Worm (Caenorhabditis elegans): ENCODE results near the gene xbx-1.

Gene xbx-1

DNA sequence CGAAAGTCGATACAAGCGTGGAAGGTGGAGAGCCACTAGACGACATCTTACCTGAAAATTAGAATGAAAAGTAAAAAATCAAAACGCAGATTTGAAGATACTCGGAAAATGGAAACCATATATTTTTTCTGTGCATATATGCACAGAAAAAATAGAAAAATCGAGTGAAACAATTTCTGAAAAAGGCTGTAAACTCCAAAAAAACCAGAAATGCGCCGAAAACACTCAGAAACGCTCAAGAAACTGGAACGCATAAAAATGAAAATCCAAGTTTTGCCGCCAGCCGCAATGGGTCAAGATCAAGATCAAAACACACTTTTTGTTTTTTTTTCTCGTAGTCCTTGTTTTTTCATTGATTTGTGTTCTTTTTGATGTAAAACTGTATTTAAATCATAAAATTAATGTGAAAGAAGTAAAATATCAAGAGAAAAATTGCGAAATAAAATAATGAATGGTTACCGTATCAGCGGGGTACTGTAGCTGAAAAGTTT lies 12.6 kb downstream of the xbx-1 start, which contains the start of gene T01C3.3:
Gene T01C3.3 (minus strand): TSS at position 51 of the 491 bp plus-strand sequence.
- TF ChIP-seq M03D4.4 (tag; optimal IDR thresholded peaks at IDR 0.05) (no peak), lin-32 (GFP tag; optimal IDR thresholded peaks at IDR 0.05) (no peak), elt-1 (tag; optimal IDR thresholded peaks at IDR 0.05; ENCODE audit: borderline replicate concordance, insufficient read depth) (no peak), mab-5 (tag; optimal IDR thresholded peaks at IDR 0.05) (no peak), nhr-2 (tag; optimal IDR thresholded peaks at IDR 0.05) (no peak), drap-1 (GFP tag; optimal IDR thresholded peaks at IDR 0.05) (no peak), zip-8 (tag; optimal IDR thresholded peaks at IDR 0.05) (no peak), ceh-43 (GFP tag; optimal IDR thresholded peaks at IDR 0.05) (no peak), pha-4 (tag; optimal IDR thresholded peaks at IDR 0.05) (no peak), nhr-237 (tag; optimal IDR thresholded peaks at IDR 0.05) (no peak), unc-120 (tag; optimal IDR thresholded peaks at IDR 0.05; ENCODE audit: poor library complexity, severe bottlenecking) (no peak), hlh-1 (tag; optimal IDR thresholded peaks at IDR 0.05) (no peak), ztf-11 (tag; optimal IDR thresholded peaks at IDR 0.05) (no peak)

DNA sequence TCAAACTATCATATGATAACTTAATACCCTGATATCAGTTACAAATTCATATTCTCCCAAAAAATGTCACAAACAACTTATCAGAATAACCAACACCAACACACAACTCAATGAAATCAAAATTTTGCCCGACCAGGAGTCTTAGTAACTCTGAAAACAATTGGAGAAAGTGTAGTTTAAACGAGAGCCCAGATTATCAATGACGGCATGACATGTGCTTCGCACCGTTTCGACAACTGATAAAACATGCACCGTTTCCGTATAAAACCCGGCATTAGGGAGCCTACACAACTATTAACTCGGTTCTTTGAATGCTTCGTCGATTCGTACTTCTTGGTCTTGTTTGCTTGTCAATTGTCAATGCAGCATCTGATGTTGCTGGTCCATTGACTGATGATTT lies 13.6 kb downstream of the xbx-1 start, which contains the start of gene fil-1:
Gene fil-1 (plus strand): TSS at position 219 of the 400 bp plus-strand sequence.
- no peak for TF ChIP-seq mab-5 (tag; optimal IDR thresholded peaks at IDR 0.05)
- no peak for TF ChIP-seq sem-2 (GFP tag; optimal IDR thresholded peaks at IDR 0.05)
- no peak for TF ChIP-seq nhr-237 (tag; optimal IDR thresholded peaks at IDR 0.05)
- no peak for TF ChIP-seq snpc-4 (tag; optimal IDR thresholded peaks at IDR 0.05)
- no peak for TF ChIP-seq nhr-12 (tag; optimal IDR thresholded peaks at IDR 0.05)
- TF ChIP-seq cnd-1 (tag; optimal IDR thresholded peaks at IDR 0.05), result no peak

DNA sequence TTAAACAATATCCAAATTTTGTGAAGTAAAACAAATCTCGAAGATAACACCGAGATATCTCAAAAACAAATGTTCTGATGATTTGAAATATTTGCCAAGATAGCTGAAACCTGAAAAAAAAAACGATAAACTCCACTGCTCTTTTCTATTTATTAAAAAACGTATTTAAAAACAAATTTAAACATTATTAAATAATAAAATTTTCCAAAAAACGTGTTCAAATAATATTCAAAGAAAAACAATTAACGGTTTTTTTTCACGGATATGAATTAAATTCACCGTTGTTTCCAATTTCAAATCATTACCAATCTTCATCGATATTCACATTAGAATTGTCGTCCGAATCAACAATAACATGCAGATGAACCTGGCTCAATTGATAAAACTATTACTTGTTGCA lies 16.2 kb downstream of the xbx-1 start, which contains the start of gene irld-14:
Gene irld-14 (plus strand): TSS at position 301 of the 400 bp plus-strand sequence.
- no peak for TF ChIP-seq mep-1 (tag; optimal IDR thresholded peaks at IDR 0.05)
- TF ChIP-seq M03D4.4 (tag; optimal IDR thresholded peaks at IDR 0.05), result no peak
- TF ChIP-seq elt-1 (tag; optimal IDR thresholded peaks at IDR 0.05; ENCODE audit: borderline replicate concordance, insufficient read depth), result no peak
- TF ChIP-seq ces-1 (GFP tag; optimal IDR thresholded peaks at IDR 0.05), result no peak
- no peak for TF ChIP-seq snpc-4 (tag; optimal IDR thresholded peaks at IDR 0.05)
- no peak for TF ChIP-seq bed-3 (GFP tag; optimal IDR thresholded peaks at IDR 0.05)
- TF ChIP-seq mab-5 (tag; optimal IDR thresholded peaks at IDR 0.05), result no peak
- TF ChIP-seq zip-8 (tag; optimal IDR thresholded peaks at IDR 0.05), result no peak
- no peak for TF ChIP-seq hlh-1 (tag; optimal IDR thresholded peaks at IDR 0.05)
- TF ChIP-seq nhr-28 (tag; optimal IDR thresholded peaks at IDR 0.05), result no peak
- TF ChIP-seq mls-2 (tag; optimal IDR thresholded peaks at IDR 0.05), result no peak
- TF ChIP-seq pha-4 (tag; optimal IDR thresholded peaks at IDR 0.05), result no peak
- no peak for TF ChIP-seq ceh-83 (GFP tag; optimal IDR thresholded peaks at IDR 0.05)

DNA sequence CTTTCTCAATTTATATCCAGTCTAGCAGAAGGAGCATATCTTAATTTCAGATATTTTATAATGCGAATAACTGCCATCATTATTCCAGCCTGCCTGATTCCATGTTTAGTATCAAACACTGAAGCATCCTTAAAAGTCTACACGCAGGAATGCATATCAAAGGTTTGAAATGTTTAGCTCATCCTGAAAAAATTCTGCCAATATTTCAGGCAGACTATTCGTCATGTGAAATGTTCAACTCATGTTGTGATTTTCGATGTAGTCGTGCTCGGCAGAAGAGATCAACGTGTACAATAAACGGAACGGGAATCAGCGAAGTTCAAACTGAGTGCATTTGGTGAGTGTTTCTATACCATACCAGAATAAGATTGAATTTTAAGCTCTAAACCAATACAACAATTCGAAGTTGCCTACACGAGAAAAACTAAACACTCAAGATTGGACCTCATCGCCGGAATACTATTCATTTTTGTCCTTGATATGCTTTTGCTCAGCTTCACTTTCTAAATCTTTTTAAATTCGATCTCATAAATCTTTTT lies 19.5 kb downstream of the xbx-1 start, which contains the start of gene T01C3.11:
Gene T01C3.11 (plus strand): TSS at position 51 of the 539 bp plus-strand sequence.
- no peak for TF ChIP-seq ham-2 (GFP tag; optimal IDR thresholded peaks at IDR 0.05)
- no peak for TF ChIP-seq ces-1 (GFP tag; optimal IDR thresholded peaks at IDR 0.05)
- TF ChIP-seq flh-1 (GFP tag; optimal IDR thresholded peaks at IDR 0.05), result no peak
- no peak for TF ChIP-seq mep-1 (tag; optimal IDR thresholded peaks at IDR 0.05)
- TF ChIP-seq ceh-83 (GFP tag; optimal IDR thresholded peaks at IDR 0.05), result no peak
- TF ChIP-seq unc-120 (tag; optimal IDR thresholded peaks at IDR 0.05; ENCODE audit: poor library complexity, severe bottlenecking), result no peak
- TF ChIP-seq nhr-28 (tag; optimal IDR thresholded peaks at IDR 0.05), result no peak

DNA sequence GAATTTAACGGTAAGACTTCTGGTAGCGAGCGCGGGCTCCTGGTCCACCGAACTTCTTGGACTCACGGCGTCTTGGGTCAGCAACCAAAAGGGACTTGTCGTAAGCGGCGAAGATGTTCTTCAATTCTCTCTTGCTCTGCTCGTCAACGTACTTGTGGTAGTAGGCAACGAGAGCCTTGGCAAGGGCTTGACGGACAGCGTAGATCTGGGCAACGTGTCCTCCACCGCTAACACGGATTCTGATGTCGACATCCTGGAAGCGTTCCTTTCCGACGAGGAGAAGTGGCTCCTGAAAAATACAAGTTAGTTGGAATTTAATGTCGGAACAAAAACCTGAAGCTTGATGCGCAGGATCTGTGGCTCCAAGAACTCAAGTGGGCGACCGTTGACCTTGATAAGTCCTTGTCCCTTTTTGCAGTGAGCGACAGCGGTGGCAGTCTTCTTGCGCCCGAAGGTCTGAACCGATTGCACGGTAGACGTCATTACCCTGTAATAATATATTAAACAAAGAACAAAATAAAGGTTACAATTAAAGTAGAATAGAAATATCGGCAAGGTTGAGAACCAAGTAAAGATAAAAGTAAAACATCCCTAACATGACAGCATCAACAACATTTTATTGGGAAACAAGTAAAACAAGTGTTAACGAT lies 20.1 kb downstream of the xbx-1 start, which contains the start of gene rps-16:
Gene rps-16 (minus strand): TSS at position 487 of the 650 bp plus-strand sequence.
- no peak for TF ChIP-seq pha-4 (tag; optimal IDR thresholded peaks at IDR 0.05)
- TF ChIP-seq ztf-11 (tag; optimal IDR thresholded peaks at IDR 0.05), result no peak
- TF ChIP-seq nhr-28 (tag; optimal IDR thresholded peaks at IDR 0.05), result no peak
- no peak for TF ChIP-seq tbx-8 (GFP tag; optimal IDR thresholded peaks at IDR 0.05)
- no peak for TF ChIP-seq bed-3 (GFP tag; optimal IDR thresholded peaks at IDR 0.05)
- TF ChIP-seq flh-1 (GFP tag; optimal IDR thresholded peaks at IDR 0.05), result no peak
- no peak for TF ChIP-seq M03D4.4 (tag; optimal IDR thresholded peaks at IDR 0.05)
- no peak for TF ChIP-seq unc-39 (tag; optimal IDR thresholded peaks at IDR 0.05)
- TF ChIP-seq mab-5 (tag; optimal IDR thresholded peaks at IDR 0.05), result no peak
- no peak for TF ChIP-seq mep-1 (tag; optimal IDR thresholded peaks at IDR 0.05)
- TF ChIP-seq nhr-2 (tag; optimal IDR thresholded peaks at IDR 0.05), result no peak
- TF ChIP-seq nhr-12 (tag; optimal IDR thresholded peaks at IDR 0.05), result no peak
- TF ChIP-seq lin-32 (GFP tag; optimal IDR thresholded peaks at IDR 0.05), result no peak
- TF ChIP-seq unc-120 (tag; optimal IDR thresholded peaks at IDR 0.05; ENCODE audit: poor library complexity, severe bottlenecking), result no peak
- TF ChIP-seq ceh-43 (GFP tag; optimal IDR thresholded peaks at IDR 0.05), result no peak
- no peak for TF ChIP-seq ham-2 (GFP tag; optimal IDR thresholded peaks at IDR 0.05)
- TF ChIP-seq elt-1 (tag; optimal IDR thresholded peaks at IDR 0.05; ENCODE audit: borderline replicate concordance, insufficient read depth), result no peak
